Fruit fly (Drosophila melanogaster): ENCODE measurements around the gene Exo84.

Gene Exo84

DNA sequence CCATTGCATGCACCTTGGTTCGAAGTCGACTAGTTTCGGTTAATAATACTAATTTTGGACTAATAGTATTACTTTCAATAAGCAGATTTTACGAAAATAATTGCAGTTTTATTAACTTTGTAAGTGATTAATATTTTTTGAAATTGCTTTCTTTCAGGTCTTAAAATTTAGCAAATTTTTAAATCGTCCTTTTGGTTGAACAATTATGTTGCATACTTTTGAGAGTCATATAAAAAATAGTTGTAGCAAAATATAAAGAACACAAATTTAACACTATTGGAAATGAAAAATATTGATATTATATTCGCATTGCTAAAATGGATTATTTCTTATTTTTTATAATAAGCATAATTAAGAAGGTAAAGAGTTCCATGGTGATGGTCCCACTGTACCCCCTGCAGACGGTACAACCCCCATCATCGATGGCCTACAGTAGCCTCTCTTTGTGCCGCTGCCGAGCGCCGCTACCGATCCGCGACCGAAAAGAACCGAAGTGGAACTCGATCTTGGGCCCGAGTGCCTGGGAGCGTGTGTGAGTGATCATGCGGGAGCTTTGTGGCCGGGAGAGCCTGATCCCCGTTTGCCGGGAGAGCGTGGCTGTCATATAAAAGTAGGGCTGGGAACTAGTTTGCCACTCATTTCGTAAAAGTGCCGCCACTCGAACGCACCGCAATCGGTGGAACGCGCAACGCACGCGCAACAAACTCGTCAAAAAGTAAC lies 30.7 kb downstream of the Exo84 start (continued):
- peak; percentile 83 for TF ChIP-seq CG3065 (GFP tag; optimal IDR thresholded peaks at IDR 0.05)
- TF ChIP-seq HLH54F (GFP tag; optimal IDR thresholded peaks at IDR 0.05) = peak; percentile 76
- TF ChIP-seq CG30403 (GFP tag; optimal IDR thresholded peaks at IDR 0.05) = peak; percentile 98
- peak; percentile 60 for TF ChIP-seq fd102C (GFP tag; optimal IDR thresholded peaks at IDR 0.05)
- TF ChIP-seq corto (GFP tag; optimal IDR thresholded peaks at IDR 0.05) = no peak
- no peak for TF ChIP-seq abd-A (tag; optimal IDR thresholded peaks at IDR 0.05)
- TF ChIP-seq CG6654 (GFP tag; optimal IDR thresholded peaks at IDR 0.05) = peak; percentile 89
- TF ChIP-seq D19A (tag; optimal IDR thresholded peaks at IDR 0.05) = peak; percentile 94
- TF ChIP-seq HLH4C (GFP tag; IDR thresholded peaks at IDR 0.05; ENCODE audit: partially characterized antibody) = no peak; the same call in 2 of the 3 replicates
- TF ChIP-seq CG10267 (tag; optimal IDR thresholded peaks at IDR 0.05) = peak; percentile 93
- TF ChIP-seq crp (GFP tag; optimal IDR thresholded peaks at IDR 0.05) = peak; percentile 1 to 66
- peak; percentile 22 for TF ChIP-seq CrebB (tag; optimal IDR thresholded peaks at IDR 0.05)
- TF ChIP-seq CTCF (GFP tag; optimal IDR thresholded peaks at IDR 0.05) = peak; percentile 49
- peak; percentile 76 for TF ChIP-seq pnt (GFP tag; optimal IDR thresholded peaks at IDR 0.05)
- peak; percentile 80 for TF ChIP-seq CG6813 (GFP tag; optimal IDR thresholded peaks at IDR 0.05)
- peak; percentile 97 for TF ChIP-seq CG13775 (GFP tag; optimal IDR thresholded peaks at IDR 0.05)
- TF ChIP-seq vnd (GFP tag; IDR thresholded peaks at IDR 0.05; ENCODE audit: partially characterized antibody) = 0 out of 3 replicates have a peak, but pooled peaks have one; percentile 33
- peak; percentile 62 for TF ChIP-seq luna (GFP tag; optimal IDR thresholded peaks at IDR 0.05)
- TF ChIP-seq CG13296 (GFP tag; optimal IDR thresholded peaks at IDR 0.05) = peak; percentile 88
- peak; percentile 73 for TF ChIP-seq shn (GFP tag; optimal IDR thresholded peaks at IDR 0.05)
- peak; percentile 78 for TF ChIP-seq cwo (GFP tag; optimal IDR thresholded peaks at IDR 0.05)
- TF ChIP-seq ham (GFP tag; IDR thresholded peaks at IDR 0.05) = 0 out of 2 replicates have a peak, but pooled peaks have one; percentile 43
- no peak for TF ChIP-seq Dref (GFP tag; IDR thresholded peaks at IDR 0.05)
- no peak for TF ChIP-seq chm (GFP tag; IDR thresholded peaks at IDR 0.05)
- TF ChIP-seq Rx (GFP tag; IDR thresholded peaks at IDR 0.05) = peak; percentile 37; the same call in 1 of the 2 replicates
- peak; percentile 73; the same call in 1 of the 2 replicates for TF ChIP-seq ro (GFP tag; IDR thresholded peaks at IDR 0.05)
- peak; percentile 76 for TF ChIP-seq tx (GFP tag; optimal IDR thresholded peaks at IDR 0.05)
- TF ChIP-seq danr (GFP tag; IDR thresholded peaks at IDR 0.05) = peak; percentile 83
- peak; percentile 43 for TF ChIP-seq Ets97D (GFP tag; optimal IDR thresholded peaks at IDR 0.05)
- peak; percentile 58; the same call in 1 of the 2 replicates for TF ChIP-seq Oaz (GFP tag; IDR thresholded peaks at IDR 0.05)
- peak; percentile 97 for TF ChIP-seq Hr3 (GFP tag; optimal IDR thresholded peaks at IDR 0.05)
- TF ChIP-seq ind (GFP tag; optimal IDR thresholded peaks at IDR 0.05) = peak; percentile 91
- peak; percentile 24 for TF ChIP-seq CG33213 (GFP tag; optimal IDR thresholded peaks at IDR 0.05)
- TF ChIP-seq Dbx (GFP tag; IDR thresholded peaks at IDR 0.05) = peak; percentile 55; the same call in 1 of the 3 replicates
- peak; percentile 99 for TF ChIP-seq CoRest (tag; optimal IDR thresholded peaks at IDR 0.05)
- TF ChIP-seq Eip74EF (GFP tag; optimal IDR thresholded peaks at IDR 0.05) = peak in 1 of 2 experiments; percentile 94
- peak; percentile 98 for TF ChIP-seq CG12769 (tag; optimal IDR thresholded peaks at IDR 0.05)
- peak; percentile 88 for TF ChIP-seq bab2 (GFP tag; optimal IDR thresholded peaks at IDR 0.05)
- peak; percentile 90 for TF ChIP-seq CG12155 (GFP tag; optimal IDR thresholded peaks at IDR 0.05)
- peak; percentile 84 for TF ChIP-seq scrt (GFP tag; optimal IDR thresholded peaks at IDR 0.05)
- peak; percentile 99 for TF ChIP-seq CG7556 (GFP tag; optimal IDR thresholded peaks at IDR 0.05)
- TF ChIP-seq CG2202 (tag; optimal IDR thresholded peaks at IDR 0.05) = peak; percentile 86
- TF ChIP-seq Mrtf (GFP tag; IDR thresholded peaks at IDR 0.05) = 0 out of 3 replicates have a peak, but pooled peaks have one; percentile 64
- TF ChIP-seq cad (GFP tag; optimal IDR thresholded peaks at IDR 0.05) = no peak
- peak; percentile 100 for TF ChIP-seq CG17361 (GFP tag; IDR thresholded peaks at IDR 0.05)
- peak in 1 of 2 experiments; percentile 62 for TF ChIP-seq insv (GFP tag; optimal IDR thresholded peaks at IDR 0.05)
- TF ChIP-seq CG31365 (tag; optimal IDR thresholded peaks at IDR 0.05) = no peak
- peak; percentile 71 for TF ChIP-seq HmgZ (tag; optimal IDR thresholded peaks at IDR 0.05)
- peak; percentile 96 for TF ChIP-seq grau (tag; optimal IDR thresholded peaks at IDR 0.05)

Measured in whole organism, embryonic.